2 fruit fly cellular contexts compared by ENCODE assay signal in genomic region chrX:13681906-13682305, dm6.
TF ChIP-seq lines count a peak whose summit lies in the region.

No protein-coding gene starts in this region.

- TF ChIP-seq CTCF in whole organism, embryonic (GFP tag; optimal IDR thresholded peaks at IDR 0.05; lab: Kevin White, UChicago): no peak

TF ChIP-seq in whole organism, embryonic, 481 proteins besides CTCF, POLR2A, EP300 and RAD21:
- TF ChIP-seq gcm (GFP tag; optimal IDR thresholded peaks at IDR 0.05; lab: Kevin White, UChicago) (no peak), sens (GFP tag; lab: Kevin White, UChicago) (peak; percentile 61), CG9797 (GFP tag; optimal IDR thresholded peaks at IDR 0.05; lab: Kevin White, UChicago) (no peak), row (GFP tag; IDR thresholded peaks at IDR 0.05; lab: Robert Waterston, UW) (0 out of 3 replicates have a peak, but pooled peaks have one; percentile 5), Hr78 (GFP tag; optimal IDR thresholded peaks at IDR 0.05; lab: Kevin White, UChicago) (no peak), CG8290 (GFP tag; optimal IDR thresholded peaks at IDR 0.05; lab: Kevin White, UChicago) (no peak), CG8290 (tag; optimal IDR thresholded peaks at IDR 0.05; lab: Kevin White, UChicago) (no peak), CG13296 (GFP tag; optimal IDR thresholded peaks at IDR 0.05; lab: Kevin White, UChicago) (peak; percentile 25), CG30431 (GFP tag; optimal IDR thresholded peaks at IDR 0.05; lab: Kevin White, UChicago) (no peak), CG34376 (GFP tag; optimal IDR thresholded peaks at IDR 0.05; lab: Kevin White, UChicago) (peak; percentile 19), pb (GFP tag; optimal IDR thresholded peaks at IDR 0.05; lab: Kevin White, UChicago) (no peak), CG11723 (GFP tag; optimal IDR thresholded peaks at IDR 0.05; lab: Kevin White, UChicago) (no peak), CG7987 (GFP tag; optimal IDR thresholded peaks at IDR 0.05; lab: Kevin White, UChicago) (peak; percentile 1), Gug (GFP tag; IDR thresholded peaks at IDR 0.05; lab: Robert Waterston, UW) (no peak), Neu2 (GFP tag; optimal IDR thresholded peaks at IDR 0.05; lab: Kevin White, UChicago; ENCODE audit: borderline replicate concordance) (no peak), CG14441 (GFP tag; IDR thresholded peaks at IDR 0.05; lab: Robert Waterston, UW) (0 out of 2 replicates have a peak, but pooled peaks have one; percentile 9), tup (GFP tag; optimal IDR thresholded peaks at IDR 0.05; lab: Kevin White, UChicago) (no peak), gcm2 (GFP tag; optimal IDR thresholded peaks at IDR 0.05; lab: Kevin White, UChicago) (no peak), Dbx (GFP tag; IDR thresholded peaks at IDR 0.05; lab: Robert Waterston, UW) (0 out of 3 replicates have a peak, but pooled peaks have one; percentile 22), CG4730 (GFP tag; IDR thresholded peaks at IDR 0.05; lab: Robert Waterston, UW) (no peak), HLH3B (GFP tag; IDR thresholded peaks at IDR 0.05; lab: Robert Waterston, UW) (0 out of 2 replicates have a peak, but pooled peaks have one; percentile 24), hkb (optimal IDR thresholded peaks at IDR 0.05; lab: Kevin White, UChicago) (no peak), hkb (GFP tag; IDR thresholded peaks at IDR 0.05; lab: Robert Waterston, UW) (no peak), gro (GFP tag; optimal IDR thresholded peaks at IDR 0.05; lab: Kevin White, UChicago) (no peak), exex (tag; optimal IDR thresholded peaks at IDR 0.05; lab: Kevin White, UChicago) (peak; percentile 51), slbo (GFP tag; IDR thresholded peaks at IDR 0.05; lab: Robert Waterston, UW) (peak; percentile 38), Hmr (GFP tag; optimal IDR thresholded peaks at IDR 0.05; lab: Kevin White, UChicago) (peak; percentile 19), lov (optimal IDR thresholded peaks at IDR 0.05; lab: Kevin White, UChicago) (no peak), lov (GFP tag; IDR thresholded peaks at IDR 0.05; lab: Robert Waterston, UW) (no peak), zfh1 (GFP tag; IDR thresholded peaks at IDR 0.05; lab: Robert Waterston, UW) (no peak), Mrtf (GFP tag; IDR thresholded peaks at IDR 0.05; lab: Robert Waterston, UW) (no peak), CG10543 (GFP tag; optimal IDR thresholded peaks at IDR 0.05; lab: Kevin White, UChicago) (peak; percentile 18), CG13624 (GFP tag; optimal IDR thresholded peaks at IDR 0.05; lab: Kevin White, UChicago) (no peak), Med (GFP tag; lab: Kevin White, UChicago) (peak; percentile 75), Adf1 (GFP tag; IDR thresholded peaks at IDR 0.05; lab: Robert Waterston, UW) (no peak), grn (GFP tag; optimal IDR thresholded peaks at IDR 0.05; lab: Kevin White, UChicago) (peak; percentile 43), lab (GFP tag; optimal IDR thresholded peaks at IDR 0.05; lab: Kevin White, UChicago) (peak; percentile 21), mirr (GFP tag; optimal IDR thresholded peaks at IDR 0.05; lab: Kevin White, UChicago) (no peak), CG3407 (GFP tag; optimal IDR thresholded peaks at IDR 0.05; lab: Kevin White, UChicago) (no peak), Max (GFP tag; optimal IDR thresholded peaks at IDR 0.05; lab: Kevin White, UChicago) (no peak), run (tag; optimal IDR thresholded peaks at IDR 0.05; lab: Kevin White, UChicago) (no peak), sug (tag; optimal IDR thresholded peaks at IDR 0.05; lab: Kevin White, UChicago) (peak; percentile 49), chn (GFP tag; optimal IDR thresholded peaks at IDR 0.05; lab: Kevin White, UChicago) (no peak), CG2199 (GFP tag; IDR thresholded peaks at IDR 0.05; lab: Robert Waterston, UW) (0 out of 3 replicates have a peak, but pooled peaks have one; percentile 31), BEAF-32 (GFP tag; optimal IDR thresholded peaks at IDR 0.05; lab: Kevin White, UChicago) (no peak)

TF ChIP-seq in whole organism, prepupa, 60 proteins besides CTCF, POLR2A, EP300 and RAD21:
- TF ChIP-seq fkh (GFP tag; optimal IDR thresholded peaks at IDR 0.05; lab: Kevin White, UChicago): peak; percentile 40
- no peak for TF ChIP-seq net (GFP tag; optimal IDR thresholded peaks at IDR 0.05; lab: Kevin White, UChicago)
- TF ChIP-seq Smox (GFP tag; optimal IDR thresholded peaks at IDR 0.05; lab: Kevin White, UChicago): no peak
- no peak for TF ChIP-seq Eip78C (GFP tag; lab: Kevin White, UChicago)
